Worm (Caenorhabditis elegans): Measurements from ENCODE around the gene bcmo-2.

The bcmo-2 gene

DNA sequence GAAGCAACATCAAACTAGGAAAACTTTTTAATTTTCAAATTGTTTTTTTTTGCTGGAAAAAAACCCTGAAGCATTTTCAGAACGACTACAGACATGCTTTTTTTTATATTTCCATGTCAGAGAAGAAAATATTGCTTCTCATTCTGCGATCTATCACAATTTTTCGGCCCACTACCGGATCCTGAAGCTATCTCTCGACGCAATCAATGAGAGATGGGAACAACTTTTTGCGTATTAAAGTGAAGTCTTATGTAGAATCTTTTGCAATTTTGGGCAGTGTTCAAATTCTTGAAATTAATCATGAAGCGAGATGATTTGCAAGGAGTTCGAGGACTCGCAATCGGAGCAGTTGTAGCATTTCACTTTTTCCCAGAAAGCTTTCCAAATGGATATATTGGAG lies 41.0 kb downstream of the bcmo-2 start, which contains the start of gene oac-10:
Gene oac-10, plus strand, starts transcription at position 301 of the 400 bp plus-strand sequence.
- TF ChIP-seq madf-8 (GFP tag; conservative IDR thresholded peaks at IDR 0.05) (no peak), zfh-2 (GFP tag; conservative IDR thresholded peaks at IDR 0.05) (no peak), F39B2.1 (GFP tag; IDR thresholded peaks at IDR 0.05) (no peak), nfya-2 (GFP tag; IDR thresholded peaks at IDR 0.05) (no peak), ceh-100 (GFP tag; IDR thresholded peaks at IDR 0.05) (no peak), sptf-2 (GFP tag; optimal IDR thresholded peaks at IDR 0.05) (no peak), nhr-27 (tag; optimal IDR thresholded peaks at IDR 0.05) (no peak), rec-8 (tag; optimal IDR thresholded peaks at IDR 0.05) (no peak), zim-3 (tag; optimal IDR thresholded peaks at IDR 0.05) (no peak), nhr-90 (tag; optimal IDR thresholded peaks at IDR 0.05) (no peak), F23B12.7 (tag; optimal IDR thresholded peaks at IDR 0.05; ENCODE audit: insufficient read depth) (no peak)

DNA sequence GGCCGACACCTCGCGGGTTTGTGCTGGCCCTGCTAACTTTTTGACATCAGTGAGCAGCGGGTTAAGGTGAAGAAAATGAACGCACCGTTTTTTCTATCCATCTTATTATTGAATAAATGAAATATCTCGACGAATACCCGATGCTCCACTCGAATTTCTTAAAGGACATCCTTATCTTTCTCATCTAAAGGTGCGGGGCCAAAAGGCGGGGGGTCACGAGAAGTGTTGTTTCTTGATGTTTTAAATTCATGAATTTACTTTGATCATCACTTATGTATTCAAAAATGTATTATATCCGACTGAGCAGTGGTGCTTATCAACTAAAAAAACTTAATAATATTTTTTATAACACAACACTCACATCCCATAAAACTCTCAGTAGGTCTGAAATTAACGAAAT lies 46.0 kb downstream of the bcmo-2 start, which contains the start of gene nhr-261:
Gene nhr-261, minus strand, starts transcription at position 101 of the 400 bp plus-strand sequence.
- no peak for TF ChIP-seq ztf-3 (GFP tag; optimal IDR thresholded peaks at IDR 0.05)
- no peak for TF ChIP-seq F23B12.7 (tag; optimal IDR thresholded peaks at IDR 0.05; ENCODE audit: insufficient read depth)
- TF ChIP-seq D2030.7 (GFP tag; IDR thresholded peaks at IDR 0.05) = no peak

DNA sequence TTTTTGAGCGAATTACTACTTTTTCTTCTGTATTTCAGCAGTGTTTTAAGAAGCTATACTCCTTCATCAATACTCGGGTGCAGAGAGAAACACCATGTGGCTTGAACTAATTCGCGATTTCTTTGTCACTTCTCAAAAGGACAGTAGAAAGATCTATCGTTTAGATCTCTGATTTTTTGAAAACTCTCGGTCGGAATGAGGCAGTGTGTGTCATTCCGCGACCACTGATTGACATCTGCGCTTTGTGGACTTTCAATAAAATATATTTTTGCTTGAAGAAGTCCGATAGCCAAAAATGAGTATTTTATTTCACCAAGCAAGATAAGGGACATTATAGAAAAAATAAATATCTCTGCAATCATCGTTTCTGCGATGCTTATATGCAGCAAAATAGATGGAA lies 48.6 kb downstream of the bcmo-2 start:
- TF ChIP-seq let-526 (GFP tag; IDR thresholded peaks at IDR 0.05) (no peak), dpl-1 (GFP tag; optimal IDR thresholded peaks at IDR 0.05) (no peak), ceh-40 (GFP tag; IDR thresholded peaks at IDR 0.05) (no peak), pbrm-1 (GFP tag; IDR thresholded peaks at IDR 0.05) (no peak), ztf-25 (GFP tag; IDR thresholded peaks at IDR 0.05) (no peak), lin-26 (GFP tag; IDR thresholded peaks at IDR 0.05) (no peak), F52B5.7 (tag; optimal IDR thresholded peaks at IDR 0.05) (no peak)

DNA sequence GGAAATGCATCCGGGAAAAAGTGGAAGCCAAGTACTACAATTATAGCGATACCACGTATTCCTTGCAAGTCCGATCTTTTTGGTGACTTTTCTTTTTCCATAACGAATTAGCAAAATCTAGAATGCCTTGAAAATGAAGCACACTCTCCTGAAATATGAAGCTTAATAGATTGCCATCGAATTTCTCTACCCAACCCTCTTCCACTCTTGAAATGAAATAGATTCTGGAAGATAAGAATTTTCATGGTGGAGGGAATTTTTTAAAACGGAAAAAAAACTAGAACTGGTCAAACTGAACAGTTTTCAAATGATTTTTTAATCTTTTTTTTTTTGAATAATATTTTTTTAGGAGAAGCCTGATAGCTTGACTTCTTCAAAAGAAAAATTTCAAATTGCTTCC lies 49.8 kb downstream of the bcmo-2 start, which contains the start of gene oac-11:
Gene oac-11, minus strand, starts transcription at position 101 of the 400 bp plus-strand sequence.
- TF ChIP-seq Y79H2A.3 (GFP tag; conservative IDR thresholded peaks at IDR 0.05) = no peak

Data from whole organism, young adult.